Worm (Caenorhabditis elegans) whole organism, L2 larva: ENCODE measurements around the gene unc-50.

Source experiments
- C34F6.9 ChIP-seq: fragments of 150-350 bp; optimal IDR thresholded peaks from 2 replicates; lab custom pipeline; 2014; ENCODE audit warnings: missing biosample characterization, missing genetic modification characterization
- F13H6.1 ChIP-seq: sonication (generic microtip); optimal IDR thresholded peaks from 2 replicates; lab custom pipeline; 2016; ENCODE audit warnings: missing genetic modification characterization, missing compliant biosample characterization
- R02D3.7 ChIP-seq: fragments of 150-350 bp; optimal IDR thresholded peaks from 2 replicates; lab custom pipeline; 2014; ENCODE audit warnings: missing biosample characterization, missing genetic modification characterization
- ZK546.5 ChIP-seq: sonication (generic microtip); optimal IDR thresholded peaks from 2 replicates; lab custom pipeline; 2017; ENCODE audit warnings: missing biosample characterization, missing genetic modification characterization
- alr-1 ChIP-seq: fragments of 150-350 bp; optimal IDR thresholded peaks from 2 replicates; lab custom pipeline; 2014; ENCODE audit warnings: missing biosample characterization, missing genetic modification characterization
- aly-2 ChIP-seq: fragments of 150-350 bp; optimal IDR thresholded peaks from 2 replicates; lab custom pipeline; 2014; ENCODE audit warnings: missing biosample characterization, missing genetic modification characterization
- blmp-1 ChIP-seq: sonication (generic microtip); optimal IDR thresholded peaks from 2 replicates; lab custom pipeline; 2017; ENCODE audit warnings: missing genetic modification characterization, mild to moderate bottlenecking, missing compliant biosample characterization, antibody characterized with exemption, moderate library complexity; ENCODE audit not compliant: insufficient read depth
- ceh-16 ChIP-seq: fragments of 150-350 bp; optimal IDR thresholded peaks from 2 replicates; lab custom pipeline; 2014; ENCODE audit warnings: missing biosample characterization, missing genetic modification characterization
- ceh-82 ChIP-seq: fragments of 150-350 bp; optimal IDR thresholded peaks from 2 replicates; lab custom pipeline; 2014; ENCODE audit warnings: missing biosample characterization, missing genetic modification characterization
- crh-2 ChIP-seq: sonication (generic microtip); optimal IDR thresholded peaks from 2 replicates; lab custom pipeline; 2017; ENCODE audit warnings: missing biosample characterization, missing genetic modification characterization
- dmd-4 ChIP-seq: sonication (generic microtip); optimal IDR thresholded peaks from 2 replicates; lab custom pipeline; 2017; ENCODE audit warnings: missing biosample characterization, missing genetic modification characterization
- egl-27 ChIP-seq: sonication (generic microtip); optimal IDR thresholded peaks from 3 replicates; lab custom pipeline; 2017; ENCODE audit warnings: missing biosample characterization, missing genetic modification reagents, missing genetic modification characterization
- fos-1 ChIP-seq: fragments of 150-350 bp; optimal IDR thresholded peaks from 2 replicates; lab custom pipeline; 2014; ENCODE audit warnings: missing biosample characterization, missing genetic modification characterization
- gmeb-1 ChIP-seq: fragments of 150-350 bp; optimal IDR thresholded peaks from 2 replicates; lab custom pipeline; 2014; ENCODE audit warnings: missing biosample characterization, missing genetic modification characterization
- lin-11 ChIP-seq: fragments of 150-350 bp; sonication (generic microtip); optimal IDR thresholded peaks from 2 replicates; lab custom pipeline; 2014; ENCODE audit warnings: missing biosample characterization, missing genetic modification characterization, inconsistent platforms, mixed read lengths
- lin-39 ChIP-seq: fragments of 150-350 bp; optimal IDR thresholded peaks from 2 replicates; lab custom pipeline; 2014; ENCODE audit warnings: missing biosample characterization, missing genetic modification reagents, missing genetic modification characterization
- lsy-2 ChIP-seq, 2 experiments: fragments of 150-350 bp in 1 of 2; sonication (generic microtip) in 1 of 2; optimal IDR thresholded peaks; 2 replicates each; lab custom pipeline; 2014 to 2017; ENCODE audit warnings: missing biosample characterization in 2 of 2, missing genetic modification characterization in 2 of 2
- mbf-1 ChIP-seq: sonication (generic microtip); optimal IDR thresholded peaks from 2 replicates; lab custom pipeline; 2017; ENCODE audit warnings: missing biosample characterization, missing genetic modification characterization
- mdl-1 ChIP-seq, 2 experiments: fragments of 150-350 bp in 1 of 2; sonication (generic microtip) in 1 of 2; optimal IDR thresholded peaks; 2 replicates each; lab custom pipeline; 2017; ENCODE audit warnings: missing biosample characterization in 2 of 2, missing genetic modification characterization in 2 of 2
- nhr-10 ChIP-seq: sonication (generic microtip); optimal IDR thresholded peaks from 2 replicates; lab custom pipeline; 2017; ENCODE audit warnings: missing biosample characterization, missing genetic modification characterization
- nhr-12 ChIP-seq: fragments of 150-350 bp; optimal IDR thresholded peaks from 2 replicates; lab custom pipeline; 2014; ENCODE audit warnings: missing biosample characterization, missing genetic modification characterization
- nhr-129 ChIP-seq: fragments of 150-350 bp; optimal IDR thresholded peaks from 2 replicates; lab custom pipeline; 2014; ENCODE audit warnings: missing biosample characterization, missing genetic modification characterization
- nhr-21 ChIP-seq: fragments of 150-350 bp; optimal IDR thresholded peaks from 2 replicates; lab custom pipeline; 2014; ENCODE audit warnings: missing biosample characterization, missing genetic modification characterization
- nhr-23 ChIP-seq: fragments of 150-350 bp; optimal IDR thresholded peaks from 2 replicates; lab custom pipeline; 2014; ENCODE audit warnings: missing biosample characterization, missing genetic modification reagents, missing genetic modification characterization
- nhr-237 ChIP-seq: fragments of 150-350 bp; optimal IDR thresholded peaks from 2 replicates; lab custom pipeline; 2014; ENCODE audit warnings: missing biosample characterization, missing genetic modification characterization
- nhr-25 ChIP-seq: fragments of 150-350 bp; sonication (generic microtip); optimal IDR thresholded peaks from 3 replicates; lab custom pipeline; 2014; ENCODE audit warnings: missing biosample characterization, missing genetic modification characterization
- nhr-6 ChIP-seq: fragments of 150-350 bp; optimal IDR thresholded peaks from 2 replicates; lab custom pipeline; 2014; ENCODE audit warnings: missing biosample characterization, missing genetic modification characterization
- skn-1 ChIP-seq: sonication (generic microtip); optimal IDR thresholded peaks from 2 replicates; lab custom pipeline; 2017; ENCODE audit warnings: missing biosample characterization, missing genetic modification characterization
- sma-9 ChIP-seq, 2 experiments: fragments of 150-350 bp in 1 of 2; sonication (generic microtip) in 1 of 2; optimal IDR thresholded peaks; 2 replicates each; lab custom pipeline; 2014 to 2016; ENCODE audit warnings: missing genetic modification characterization in 2 of 2, mild to moderate bottlenecking in 1 of 2, missing biosample characterization in 1 of 2, missing compliant biosample characterization in 1 of 2, missing genetic modification reagents in 1 of 2, moderate library complexity in 1 of 2
- snpc-4 ChIP-seq: fragments of 150-350 bp; optimal IDR thresholded peaks from 2 replicates; lab custom pipeline; 2014; ENCODE audit warnings: missing biosample characterization, missing genetic modification characterization
- unc-55 ChIP-seq: fragments of 150-350 bp; sonication (generic microtip); optimal IDR thresholded peaks from 3 replicates; lab custom pipeline; 2014; ENCODE audit warnings: missing biosample characterization, missing genetic modification reagents, missing genetic modification characterization
- unc-62 ChIP-seq: fragments of 150-350 bp; optimal IDR thresholded peaks from 2 replicates; lab custom pipeline; 2014; ENCODE audit warnings: missing biosample characterization, missing genetic modification reagents, missing genetic modification characterization
- zag-1 ChIP-seq: fragments of 150-350 bp; optimal IDR thresholded peaks from 2 replicates; lab custom pipeline; 2014; ENCODE audit warnings: missing biosample characterization, missing genetic modification characterization
- ztf-1 ChIP-seq: fragments of 200-800 bp; sonication (Bioruptor generic); conservative IDR thresholded peaks from 2 replicates; pipeline ENCODE4 v1.3.6; 2022; ENCODE audit warnings: missing genetic modification characterization, missing compliant biosample characterization
- ztf-11 ChIP-seq: sonication (generic microtip); optimal IDR thresholded peaks from 2 replicates; lab custom pipeline; 2017; ENCODE audit warnings: missing biosample characterization, missing genetic modification characterization
- ztf-4 ChIP-seq: fragments of 150-350 bp; optimal IDR thresholded peaks from 2 replicates; lab custom pipeline; 2014; ENCODE audit warnings: missing biosample characterization, missing genetic modification characterization

unc-50 gene

ce11 chrIII:10318062-10318609, at the start of gene unc-50, which contains the start of gene ostf-4:
TSS of gene unc-50 (minus strand) at chrIII:10318162.
TSS of gene ostf-4 (minus strand) at chrIII:10318559.
- TF ChIP-seq ztf-11 (no peak), nhr-25 (tag; lab: Kevin White, UChicago) (no peak), alr-1 (tag; lab: Kevin White, UChicago) (no peak), nhr-23 (tag; lab: Kevin White, UChicago) (no peak), blmp-1 (tag; lab: Kevin White, UChicago) (no peak), lin-39 (tag; lab: Kevin White, UChicago) (no peak), nhr-21 (tag; lab: Kevin White, UChicago) (no peak), mdl-1 (tag; optimal IDR thresholded peaks at IDR 0.05; lab: Kevin White, UChicago) (no peak), crh-2 (tag; lab: Kevin White, UChicago) (no peak), fos-1 (tag; lab: Kevin White, UChicago) (no peak), skn-1 (tag; lab: Kevin White, UChicago) (no peak), nhr-237 (no peak), nhr-10 (tag; lab: Kevin White, UChicago) (no peak), ZK546.5 (tag; lab: Kevin White, UChicago) (no peak), dmd-4 (tag; lab: Kevin White, UChicago) (no peak), gmeb-1 (tag; lab: Kevin White, UChicago) (no peak), aly-2 (tag; lab: Kevin White, UChicago) (no peak), snpc-4 (no peak), ztf-4 (tag; lab: Kevin White, UChicago) (no peak), zag-1 (tag; lab: Kevin White, UChicago) (no peak)

DNA sequence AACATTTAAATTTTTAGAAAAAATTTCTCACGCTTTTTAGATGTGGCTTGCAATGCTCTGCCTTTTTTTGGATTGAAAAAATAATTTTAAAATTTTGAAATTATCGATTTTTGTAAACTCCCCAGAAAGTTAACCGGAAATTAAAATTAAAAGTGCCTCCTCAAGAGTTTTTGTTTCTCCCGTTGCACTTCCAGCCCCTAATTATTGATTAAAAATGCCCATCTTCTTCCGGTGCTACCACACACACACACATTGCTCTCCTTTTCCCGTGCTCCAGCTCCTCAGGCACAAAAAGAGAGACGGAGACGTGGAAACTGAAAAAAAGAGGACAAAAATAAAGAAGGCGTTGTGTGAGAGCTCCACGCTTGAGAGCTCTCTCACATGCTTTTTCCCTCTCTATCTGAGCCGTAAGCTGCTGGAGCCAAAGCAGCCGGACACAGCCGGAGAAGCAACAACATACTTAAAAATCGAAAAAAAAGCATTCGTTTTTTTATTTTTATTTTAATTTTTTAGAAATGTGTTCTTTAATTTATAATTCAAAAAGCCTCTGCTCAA, 49.5 kb upstream of the unc-50 start:
- TF ChIP-seq nhr-237: no peak
- TF ChIP-seq sma-9 (GFP tag; optimal IDR thresholded peaks at IDR 0.05; lab: Kevin White, UChicago): no peak
- TF ChIP-seq sma-9 (tag; optimal IDR thresholded peaks at IDR 0.05; lab: Kevin White, UChicago): no peak
- peak; percentile 45 for TF ChIP-seq C34F6.9 (tag; lab: Kevin White, UChicago)
- peak; percentile 18 for TF ChIP-seq nhr-129 (tag; lab: Kevin White, UChicago)
- peak; percentile 10 for TF ChIP-seq zag-1 (tag; lab: Kevin White, UChicago)
- peak; percentile 44 for TF ChIP-seq unc-55 (GFP tag; lab: Kevin White, UChicago)
- TF ChIP-seq lsy-2 (tag; optimal IDR thresholded peaks at IDR 0.05; lab: Kevin White, UChicago): peak in 1 of 2 experiments; percentile 24

DNA sequence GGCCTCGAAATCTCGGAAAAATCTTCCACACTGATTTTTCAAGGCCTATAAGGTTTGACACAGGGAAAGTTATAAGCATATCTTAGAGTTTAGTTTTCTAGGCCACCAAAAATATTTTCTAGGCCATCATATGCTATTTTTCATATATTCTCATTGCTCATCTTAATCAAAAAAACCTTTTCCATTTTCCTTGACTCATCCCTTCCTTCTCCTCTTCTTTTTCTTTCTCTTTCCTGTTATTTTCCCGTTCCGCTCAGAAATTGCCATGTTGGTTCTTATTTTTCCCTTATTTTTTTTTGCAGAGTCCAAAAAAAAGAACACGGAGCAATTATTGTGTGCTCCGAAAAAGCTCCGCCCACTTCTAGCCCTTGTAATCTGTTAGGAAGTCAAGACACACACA, 46.7 kb upstream of the unc-50 start, which contains the start of gene tbc-8:
Gene tbc-8 (plus strand): TSS at position 301 of the 400 bp plus-strand sequence.
- no peak for TF ChIP-seq nhr-10 (tag; lab: Kevin White, UChicago)
- TF ChIP-seq lsy-2 (tag; optimal IDR thresholded peaks at IDR 0.05; lab: Kevin White, UChicago): no peak
- no peak for TF ChIP-seq nhr-237
- TF ChIP-seq R02D3.7: no peak
- TF ChIP-seq ceh-82: no peak
- no peak for TF ChIP-seq nhr-12 (tag; lab: Kevin White, UChicago)
- TF ChIP-seq nhr-6 (tag; lab: Kevin White, UChicago): no peak
- no peak for TF ChIP-seq mbf-1
- no peak for TF ChIP-seq ztf-11
- no peak for TF ChIP-seq fos-1 (tag; lab: Kevin White, UChicago)
- TF ChIP-seq sma-9 (GFP tag; optimal IDR thresholded peaks at IDR 0.05; lab: Kevin White, UChicago): no peak
- no peak for TF ChIP-seq sma-9 (tag; optimal IDR thresholded peaks at IDR 0.05; lab: Kevin White, UChicago)
- no peak for TF ChIP-seq F13H6.1
- no peak for TF ChIP-seq ztf-1 (GFP tag; lab: Robert Waterston, UW)

DNA sequence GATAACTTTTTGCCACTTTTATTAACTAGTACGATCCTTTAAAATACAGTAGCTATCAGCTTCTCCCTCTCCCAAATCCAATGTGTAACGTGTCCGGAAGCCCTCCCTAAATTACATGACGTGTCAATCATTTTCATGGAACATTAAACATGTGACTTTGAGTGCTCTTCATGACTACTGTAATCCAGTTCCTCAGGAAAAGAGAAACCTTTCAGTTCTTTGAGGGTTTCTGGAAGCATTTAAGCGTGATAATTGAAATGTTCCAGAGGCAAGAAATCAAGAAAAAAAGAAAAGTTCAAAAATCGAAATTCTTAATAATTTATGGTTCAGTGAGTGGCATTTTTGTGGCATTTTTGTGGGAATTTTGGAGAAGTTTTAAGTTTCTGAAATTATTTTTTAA, 45.0 kb upstream of the unc-50 start:
- no peak for TF ChIP-seq zag-1 (tag; lab: Kevin White, UChicago)
- TF ChIP-seq lin-39 (tag; lab: Kevin White, UChicago): no peak
- no peak for TF ChIP-seq nhr-129 (tag; lab: Kevin White, UChicago)
- TF ChIP-seq lsy-2 (tag; optimal IDR thresholded peaks at IDR 0.05; lab: Kevin White, UChicago): peak in 1 of 2 experiments; percentile 47
- no peak for TF ChIP-seq ceh-16
- TF ChIP-seq, all 48 proteins: peak for 1

- TF ChIP-seq F13H6.1 (no peak), unc-62 (GFP tag; lab: Kevin White, UChicago) (no peak), C34F6.9 (tag; lab: Kevin White, UChicago) (no peak), zag-1 (tag; lab: Kevin White, UChicago) (no peak), ceh-16 (no peak), lin-11 (tag; lab: Kevin White, UChicago) (no peak), dmd-4 (tag; lab: Kevin White, UChicago) (no peak), ztf-1 (GFP tag; lab: Robert Waterston, UW) (no peak), snpc-4 (no peak), nhr-23 (tag; lab: Kevin White, UChicago) (no peak), aly-2 (tag; lab: Kevin White, UChicago) (no peak), nhr-6 (tag; lab: Kevin White, UChicago) (no peak), egl-27 (no peak), gmeb-1 (tag; lab: Kevin White, UChicago) (no peak), alr-1 (tag; lab: Kevin White, UChicago) (no peak), fos-1 (tag; lab: Kevin White, UChicago) (no peak)
- TF ChIP-seq, all 48 proteins: peak for 0
These were observed 43.5 kb upstream of the unc-50 start for ce11 chrIII:10361456-10361855.
